Worm (Caenorhabditis elegans) whole organism, mixed stage, embryonic: ENCODE results near the gene snpc-1.3.

Source experiments
- ceh-39 ChIP-seq: fragments of 150-350 bp; optimal IDR thresholded peaks from 2 replicates; lab custom pipeline; 2014; ENCODE audit warnings: missing biosample characterization, missing genetic modification characterization
- mab-5 ChIP-seq: fragments of 150-350 bp; optimal IDR thresholded peaks from 2 replicates; lab custom pipeline; 2014; ENCODE audit warnings: missing biosample characterization, missing genetic modification characterization
- nhr-12 ChIP-seq: fragments of 150-350 bp; optimal IDR thresholded peaks from 2 replicates; lab custom pipeline; 2014; ENCODE audit warnings: missing biosample characterization, missing genetic modification characterization
- nhr-237 ChIP-seq: fragments of 150-350 bp; optimal IDR thresholded peaks from 2 replicates; lab custom pipeline; 2014; ENCODE audit warnings: missing biosample characterization, missing genetic modification characterization
- nhr-28 ChIP-seq: fragments of 150-350 bp; optimal IDR thresholded peaks from 2 replicates; lab custom pipeline; 2014; ENCODE audit warnings: missing biosample characterization, missing genetic modification characterization
- pha-4 ChIP-seq: fragments of 150-350 bp; optimal IDR thresholded peaks from 2 replicates; lab custom pipeline; 2018; ENCODE audit warnings: missing biosample characterization, missing genetic modification reagents, missing genetic modification characterization
- snpc-4 ChIP-seq: fragments of 150-350 bp; optimal IDR thresholded peaks from 2 replicates; lab custom pipeline; 2014; ENCODE audit warnings: missing biosample characterization, missing genetic modification characterization
- unc-120 ChIP-seq: sonication (generic microtip); optimal IDR thresholded peaks from 2 replicates; lab custom pipeline; 2017; ENCODE audit warnings: missing genetic modification characterization, missing compliant biosample characterization; ENCODE audit not compliant: poor library complexity, severe bottlenecking
- unc-62 ChIP-seq: fragments of 150-350 bp; optimal IDR thresholded peaks from 2 replicates; lab custom pipeline; 2014; ENCODE audit warnings: missing biosample characterization, missing genetic modification reagents, missing genetic modification characterization
- ztf-11 ChIP-seq: fragments of 150-350 bp; optimal IDR thresholded peaks from 2 replicates; lab custom pipeline; 2014; ENCODE audit warnings: missing biosample characterization, missing genetic modification characterization

- TF ChIP-seq snpc-4 (tag; lab: Kevin White, UChicago) (no peak), pha-4 (tag; lab: Kevin White, UChicago) (no peak), ztf-11 (tag; lab: Kevin White, UChicago) (no peak), unc-120 (no peak), nhr-237 (tag; lab: Kevin White, UChicago) (no peak), nhr-12 (no peak), unc-62 (no peak), nhr-28 (no peak), mab-5 (no peak), ceh-39 (tag; lab: Kevin White, UChicago) (no peak)
Observed at ce11 chrV:5427860-5428259, 11.1 kb downstream of the snpc-1.3 start, which contains the start of gene rhr-1.
